Fruit fly (Drosophila melanogaster): ENCODE measurements around the gene CG32409.

Gene CG32409

DNA sequence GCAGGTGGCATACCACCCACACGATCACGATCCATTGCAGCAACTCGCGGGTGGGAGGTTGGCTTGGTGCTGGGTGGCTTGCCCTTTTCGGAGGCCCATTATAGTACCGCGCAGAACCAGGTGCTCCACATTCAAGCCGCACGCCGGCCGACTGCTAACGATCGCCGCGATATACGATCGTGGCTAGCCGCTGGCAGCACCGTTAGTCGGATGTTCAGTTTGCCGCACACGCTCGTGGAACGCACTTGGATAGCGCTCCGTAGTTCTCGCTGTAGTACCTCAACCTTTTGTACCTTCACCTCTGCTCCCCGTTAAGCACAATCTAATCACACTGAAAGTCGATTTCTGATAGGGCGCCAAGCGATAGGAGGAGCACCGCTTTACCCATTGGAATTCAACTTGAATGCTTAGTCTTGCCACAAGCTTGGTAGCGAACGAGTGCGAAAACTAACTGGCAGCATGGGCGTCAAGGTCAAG lies 24.4 kb downstream of the CG32409 start, which contains the start of gene CG33523 (continued):
- no peak for TF ChIP-seq Ssrp (tag; optimal IDR thresholded peaks at IDR 0.05)
- TF ChIP-seq en (GFP tag; optimal IDR thresholded peaks at IDR 0.05) = no peak
- TF ChIP-seq CG9876 (GFP tag; optimal IDR thresholded peaks at IDR 0.05) = no peak
- no peak for TF ChIP-seq tx (GFP tag; optimal IDR thresholded peaks at IDR 0.05)
- TF ChIP-seq chinmo (GFP tag; IDR thresholded peaks at IDR 0.05; ENCODE audit: partially characterized antibody) = 0 out of 4 replicates have a peak, but pooled peaks have one; percentile 70
- TF ChIP-seq kay (GFP tag; optimal IDR thresholded peaks at IDR 0.05) = no peak
- TF ChIP-seq Xbp1 (GFP tag; optimal IDR thresholded peaks at IDR 0.05) = no peak
- 0 out of 2 replicates have a peak, but pooled peaks have one; percentile 39 for TF ChIP-seq CG42726 (GFP tag; IDR thresholded peaks at IDR 0.05; ENCODE audit: partially characterized antibody)
- TF ChIP-seq chm (GFP tag; IDR thresholded peaks at IDR 0.05) = 0 out of 2 replicates have a peak, but pooled peaks have one; percentile 36
- no peak for TF ChIP-seq Abd-B (GFP tag; optimal IDR thresholded peaks at IDR 0.05)
- TF ChIP-seq Gsc (GFP tag; IDR thresholded peaks at IDR 0.05) = no peak
- TF ChIP-seq Antp (GFP tag; optimal IDR thresholded peaks at IDR 0.05) = no peak
- no peak; the same call in 1 of the 2 replicates for TF ChIP-seq CG13287 (GFP tag; IDR thresholded peaks at IDR 0.05; ENCODE audit: partially characterized antibody)
- TF ChIP-seq ro (GFP tag; IDR thresholded peaks at IDR 0.05) = no peak
- 0 out of 3 replicates have a peak, but pooled peaks have one; percentile 2 for TF ChIP-seq sr (GFP tag; IDR thresholded peaks at IDR 0.05)
- TF ChIP-seq CG1602 (GFP tag; optimal IDR thresholded peaks at IDR 0.05) = no peak
- peak; percentile 27 for TF ChIP-seq HmgZ (tag; optimal IDR thresholded peaks at IDR 0.05)
- no peak for TF ChIP-seq CG31441 (GFP tag; IDR thresholded peaks at IDR 0.05)
- no peak for TF ChIP-seq CG8388 (GFP tag; optimal IDR thresholded peaks at IDR 0.05)
- no peak for TF ChIP-seq D19A (tag; optimal IDR thresholded peaks at IDR 0.05)
- no peak for TF ChIP-seq CG17829 (tag; optimal IDR thresholded peaks at IDR 0.05)
- no peak for TF ChIP-seq gfzf (GFP tag; optimal IDR thresholded peaks at IDR 0.05)
- no peak for TF ChIP-seq nerfin-1 (tag; optimal IDR thresholded peaks at IDR 0.05)
- no peak for TF ChIP-seq odd (GFP tag; optimal IDR thresholded peaks at IDR 0.05)
- no peak for TF ChIP-seq Six4 (GFP tag; optimal IDR thresholded peaks at IDR 0.05)
- no peak for TF ChIP-seq Dref (GFP tag; IDR thresholded peaks at IDR 0.05)
- peak; percentile 84 for TF ChIP-seq ci (GFP tag; IDR thresholded peaks at IDR 0.05)
- 0 out of 2 replicates have a peak, but pooled peaks have one; percentile 5 for TF ChIP-seq ranshi (GFP tag; IDR thresholded peaks at IDR 0.05)
- TF ChIP-seq CG6813 (GFP tag; optimal IDR thresholded peaks at IDR 0.05) = no peak
- TF ChIP-seq jing (GFP tag; optimal IDR thresholded peaks at IDR 0.05) = no peak
- TF ChIP-seq ftz-f1 (GFP tag; optimal IDR thresholded peaks at IDR 0.05) = peak; percentile 62
- no peak for TF ChIP-seq CG11456 (GFP tag; IDR thresholded peaks at IDR 0.05)
- TF ChIP-seq crol (GFP tag; IDR thresholded peaks at IDR 0.05) = peak; percentile 62; the same call in 1 of the 2 replicates
- TF ChIP-seq ap (GFP tag; IDR thresholded peaks at IDR 0.05) = no peak
- no peak for TF ChIP-seq schlank (tag; optimal IDR thresholded peaks at IDR 0.05)
- no peak for TF ChIP-seq gce (GFP tag; IDR thresholded peaks at IDR 0.05)
- no peak for TF ChIP-seq Fer2 (tag; optimal IDR thresholded peaks at IDR 0.05)
- no peak for TF ChIP-seq CG4820 (GFP tag; optimal IDR thresholded peaks at IDR 0.05)
- no peak for TF ChIP-seq fd64A (GFP tag; optimal IDR thresholded peaks at IDR 0.05)
- no peak for TF ChIP-seq Taf1 (GFP tag; IDR thresholded peaks at IDR 0.05)
- TF ChIP-seq Chrac-16 (GFP tag; optimal IDR thresholded peaks at IDR 0.05) = no peak
- no peak for TF ChIP-seq vfl (GFP tag; optimal IDR thresholded peaks at IDR 0.05)
- no peak for TF ChIP-seq nerfin-2 (GFP tag; IDR thresholded peaks at IDR 0.05; ENCODE audit: partially characterized antibody)
- no peak for TF ChIP-seq CG4404 (GFP tag; IDR thresholded peaks at IDR 0.05)
- no peak for TF ChIP-seq onecut (GFP tag; IDR thresholded peaks at IDR 0.05)
- TF ChIP-seq CG1233 (GFP tag; optimal IDR thresholded peaks at IDR 0.05) = no peak
- no peak for TF ChIP-seq ssp (GFP tag; IDR thresholded peaks at IDR 0.05)
- no peak for TF ChIP-seq al (GFP tag; IDR thresholded peaks at IDR 0.05)
- 0 out of 2 replicates have a peak, but pooled peaks have one; percentile 16 for TF ChIP-seq CG11247 (GFP tag; IDR thresholded peaks at IDR 0.05)
- TF ChIP-seq scrt (GFP tag; optimal IDR thresholded peaks at IDR 0.05) = no peak
- TF ChIP-seq Xrp1 (GFP tag; IDR thresholded peaks at IDR 0.05) = no peak
- no peak for TF ChIP-seq ken (GFP tag; IDR thresholded peaks at IDR 0.05)
